Fruit fly (Drosophila melanogaster) whole organism, embryonic: Measurements from ENCODE around the gene Rbp.

ENCODE experiments used
- Bdp1 ChIP-seq: fragments of 200-800 bp; sonication (Bioruptor generic); optimal IDR thresholded peaks from 3 replicates; lab custom pipeline; 2016; ENCODE audit warnings: missing biosample characterization, missing genetic modification characterization
- CG11398 ChIP-seq: fragments of 200-800 bp; sonication (Bioruptor generic); optimal IDR thresholded peaks from 2 replicates; lab custom pipeline; 2016; ENCODE audit warnings: missing biosample characterization, missing genetic modification characterization
- CG12155 ChIP-seq: fragments of 200-800 bp; sonication (Bioruptor generic); optimal IDR thresholded peaks from 3 replicates; lab custom pipeline; 2016; ENCODE audit warnings: missing biosample characterization, missing genetic modification characterization
- CG1233 ChIP-seq: fragments of 200-800 bp; sonication (Bioruptor generic); optimal IDR thresholded peaks from 4 replicates; lab custom pipeline; 2018; ENCODE audit warnings: missing biosample characterization, mild to moderate bottlenecking, missing genetic modification characterization
- CG13424 ChIP-seq: fragments of 200-800 bp; sonication (Bioruptor generic); optimal IDR thresholded peaks from 2 replicates; lab custom pipeline; 2019; ENCODE audit warnings: missing biosample characterization, mild to moderate bottlenecking, missing genetic modification characterization, moderate library complexity
- CG14965 ChIP-seq: fragments of 200-800 bp; sonication (Bioruptor generic); optimal IDR thresholded peaks from 2 replicates; lab custom pipeline; 2016; ENCODE audit warnings: missing biosample characterization, missing genetic modification characterization, borderline replicate concordance
- CG15073 ChIP-seq: fragments of 200-800 bp; sonication (Bioruptor generic); optimal IDR thresholded peaks from 2 replicates; lab custom pipeline; 2016; ENCODE audit warnings: missing biosample characterization, missing genetic modification characterization
- CG15696 ChIP-seq: fragments of 200-800 bp; sonication (Bioruptor generic); optimal IDR thresholded peaks from 2 replicates; lab custom pipeline; 2019; ENCODE audit warnings: missing biosample characterization, mild to moderate bottlenecking, missing genetic modification characterization, moderate library complexity
- CG1603 ChIP-seq: fragments of 200-800 bp; sonication (Bioruptor generic); optimal IDR thresholded peaks from 2 replicates; lab custom pipeline; 2019; ENCODE audit warnings: missing biosample characterization, mild to moderate bottlenecking, missing genetic modification characterization, moderate library complexity
- CG1647 ChIP-seq: fragments of 200-800 bp; sonication (Bioruptor generic); optimal IDR thresholded peaks from 3 replicates; lab custom pipeline; 2016; ENCODE audit warnings: missing biosample characterization, missing genetic modification characterization
- CG30431 ChIP-seq: fragments of 200-800 bp; sonication (Bioruptor generic); optimal IDR thresholded peaks from 2 replicates; lab custom pipeline; 2017; ENCODE audit warnings: missing biosample characterization, missing genetic modification characterization
- CG31441 ChIP-seq: fragments of 200-800 bp; sonication (Bioruptor generic); IDR thresholded peaks from 2 replicates; pipeline ENCODE4 v1.3.6; 2022; ENCODE audit warnings: missing biosample characterization, missing genetic modification characterization
- CG4328 ChIP-seq: fragments of 200-800 bp; sonication (Bioruptor generic); optimal IDR thresholded peaks from 3 replicates; lab custom pipeline; 2017; ENCODE audit warnings: missing biosample characterization, missing genetic modification reagents, missing genetic modification characterization
- CG4617 ChIP-seq: fragments of 200-800 bp; sonication (Bioruptor generic); optimal IDR thresholded peaks from 3 replicates; lab custom pipeline; 2016; ENCODE audit warnings: missing biosample characterization, missing genetic modification characterization, borderline replicate concordance
- CG7357 ChIP-seq: fragments of 200-800 bp; sonication (Bioruptor generic); IDR thresholded peaks from 3 replicates; pipeline ENCODE4 v1.3.6; 2022; ENCODE audit warnings: missing biosample characterization, missing genetic modification characterization
- CG7963 ChIP-seq: fragments of 200-800 bp; sonication (Bioruptor generic); IDR thresholded peaks from 3 replicates; pipeline ENCODE4 v1.3.6; 2022; ENCODE audit warnings: missing biosample characterization, missing genetic modification characterization; ENCODE audit not compliant: partially characterized antibody
- CG9876 ChIP-seq: fragments of 200-800 bp; sonication (Bioruptor generic); optimal IDR thresholded peaks from 2 replicates; lab custom pipeline; 2016; ENCODE audit warnings: missing biosample characterization, missing genetic modification characterization
- CoRest ChIP-seq: fragments of 200-800 bp; sonication (Bioruptor generic); optimal IDR thresholded peaks from 3 replicates; lab custom pipeline; 2018; ENCODE audit warnings: missing biosample characterization, mild to moderate bottlenecking, missing genetic modification characterization, moderate library complexity
- D19A ChIP-seq: fragments of 200-800 bp; optimal IDR thresholded peaks from 3 replicates; lab custom pipeline; 2019; ENCODE audit warnings: missing biosample characterization, mild to moderate bottlenecking, missing genetic modification characterization, moderate library complexity
- Dref ChIP-seq: fragments of 200-800 bp; sonication (Bioruptor generic); IDR thresholded peaks from 2 replicates; pipeline ENCODE4 v1.3.6; 2022; ENCODE audit warnings: missing biosample characterization, missing genetic modification characterization
- E2f2 ChIP-seq: fragments of 200-800 bp; sonication (Bioruptor generic); IDR thresholded peaks from 2 replicates; pipeline ENCODE4 v1.3.6; 2022; ENCODE audit warnings: missing biosample characterization, missing genetic modification characterization
- H2.0 ChIP-seq: fragments of 200-800 bp; sonication (Bioruptor generic); IDR thresholded peaks from 2 replicates; pipeline ENCODE4 v1.3.6; 2022; ENCODE audit warnings: missing biosample characterization, missing genetic modification characterization
- Kr ChIP-seq: fragments of 200-800 bp; sonication (Bioruptor generic); optimal IDR thresholded peaks from 2 replicates; lab custom pipeline; 2017; ENCODE audit warnings: missing biosample characterization, mild to moderate bottlenecking, missing genetic modification characterization
- MESR4 ChIP-seq: fragments of 200-800 bp; sonication (Bioruptor generic); optimal IDR thresholded peaks from 2 replicates; lab custom pipeline; 2018; ENCODE audit warnings: missing biosample characterization, mild to moderate bottlenecking, missing genetic modification characterization, moderate library complexity
- caup ChIP-seq: fragments of 200-800 bp; sonication (Bioruptor generic); optimal IDR thresholded peaks from 3 replicates; lab custom pipeline; 2017; ENCODE audit warnings: missing biosample characterization, mild to moderate bottlenecking, missing genetic modification characterization, moderate library complexity; ENCODE audit not compliant: severe bottlenecking
- cwo ChIP-seq: fragments of 200-800 bp; sonication (Bioruptor generic); optimal IDR thresholded peaks from 3 replicates; lab custom pipeline; 2017; ENCODE audit warnings: missing biosample characterization, missing genetic modification characterization, mild to moderate bottlenecking, moderate library complexity, missing genetic modification reagents
- dysf ChIP-seq: fragments of 200-800 bp; sonication (Bioruptor generic); IDR thresholded peaks from 3 replicates; pipeline ENCODE4 v1.3.6; 2022; ENCODE audit warnings: missing biosample characterization, missing genetic modification characterization
- ems ChIP-seq: fragments of 200-800 bp; sonication (Bioruptor generic); optimal IDR thresholded peaks from 3 replicates; lab custom pipeline; 2016; ENCODE audit warnings: missing biosample characterization, missing genetic modification characterization
- eve ChIP-seq, 2 experiments: fragments of >200 bp; optimal IDR thresholded peaks; 2 replicates each; lab custom pipeline; 2017; ENCODE audit warnings: missing biosample characterization in 2 of 2, missing genetic modification characterization in 2 of 2
- fu2 ChIP-seq: fragments of 200-800 bp; sonication (Bioruptor generic); optimal IDR thresholded peaks from 2 replicates; lab custom pipeline; 2016; ENCODE audit warnings: missing biosample characterization, missing genetic modification characterization
- gcm ChIP-seq: fragments of 200-800 bp; sonication (Bioruptor generic); optimal IDR thresholded peaks from 2 replicates; lab custom pipeline; 2019; ENCODE audit warnings: missing biosample characterization, mild to moderate bottlenecking, missing genetic modification characterization, moderate library complexity
- gem ChIP-seq: fragments of 200-800 bp; sonication (Bioruptor generic); optimal IDR thresholded peaks from 2 replicates; lab custom pipeline; 2019; ENCODE audit warnings: missing biosample characterization, mild to moderate bottlenecking, missing genetic modification characterization, moderate library complexity
- grau ChIP-seq: fragments of 200-800 bp; optimal IDR thresholded peaks from 3 replicates; lab custom pipeline; 2019; ENCODE audit warnings: missing biosample characterization, mild to moderate bottlenecking, missing genetic modification characterization, moderate library complexity
- ken ChIP-seq: fragments of 200-800 bp; sonication (Bioruptor generic); IDR thresholded peaks from 3 replicates; pipeline ENCODE4 v1.3.6; 2022; ENCODE audit warnings: missing biosample characterization, missing genetic modification characterization
- kni ChIP-seq: fragments of 200-800 bp; sonication (Bioruptor generic); optimal IDR thresholded peaks from 3 replicates; lab custom pipeline; 2017; ENCODE audit warnings: mild to moderate bottlenecking, missing biosample characterization, missing genetic modification reagents, missing genetic modification characterization
- lbe ChIP-seq: fragments of 200-800 bp; sonication (Bioruptor generic); optimal IDR thresholded peaks from 2 replicates; lab custom pipeline; 2016; ENCODE audit warnings: missing biosample characterization, mild to moderate bottlenecking, missing genetic modification characterization
- nerfin-1 ChIP-seq: fragments of 200-800 bp; sonication (Bioruptor generic); optimal IDR thresholded peaks from 3 replicates; lab custom pipeline; 2019; ENCODE audit warnings: missing biosample characterization, mild to moderate bottlenecking, missing genetic modification characterization, moderate library complexity
- oc ChIP-seq: fragments of 200-800 bp; sonication (Bioruptor generic); optimal IDR thresholded peaks from 2 replicates; lab custom pipeline; 2018; ENCODE audit warnings: missing biosample characterization, mild to moderate bottlenecking, missing genetic modification characterization, moderate library complexity
- prd ChIP-seq, 3 experiments: fragments of >200 bp in 2 of 3; fragments of 200-800 bp in 1 of 3; sonication (Bioruptor generic) in 1 of 3; optimal IDR thresholded peaks in 2 of 3; IDR thresholded peaks in 1 of 3; 2 replicates in 2 of 3; 3 replicates in 1 of 3; pipeline versions ENCODE4 v1.3.6 to Lab custom; 2017 to 2022; ENCODE audit warnings: missing biosample characterization in 1 of 3, missing genetic modification characterization in 1 of 3
- pzg ChIP-seq: fragments of 200-800 bp; sonication (Bioruptor generic); optimal IDR thresholded peaks from 3 replicates; lab custom pipeline; 2018; ENCODE audit warnings: missing biosample characterization, mild to moderate bottlenecking, missing genetic modification characterization, moderate library complexity
- row ChIP-seq: fragments of 200-800 bp; sonication (Bioruptor generic); IDR thresholded peaks from 3 replicates; pipeline ENCODE4 v1.3.6; 2022; ENCODE audit warnings: missing biosample characterization, missing genetic modification characterization
- sd ChIP-seq: fragments of 200-800 bp; sonication (Bioruptor generic); optimal IDR thresholded peaks from 3 replicates; lab custom pipeline; 2018; ENCODE audit warnings: missing biosample characterization, mild to moderate bottlenecking, missing genetic modification characterization, moderate library complexity
- sens-2 ChIP-seq: fragments of 200-800 bp; sonication (Bioruptor generic); IDR thresholded peaks from 2 replicates; pipeline ENCODE4 v1.3.6; 2022; ENCODE audit warnings: missing biosample characterization, missing genetic modification characterization
- seq ChIP-seq: fragments of 200-800 bp; sonication (Bioruptor generic); IDR thresholded peaks from 2 replicates; pipeline ENCODE4 v1.3.6; 2022; ENCODE audit warnings: missing biosample characterization, missing genetic modification characterization
- sisA ChIP-seq: fragments of 200-800 bp; sonication (Bioruptor generic); IDR thresholded peaks from 2 replicates; pipeline ENCODE4 v1.3.6; 2022; ENCODE audit warnings: missing biosample characterization, missing genetic modification characterization
- ssp ChIP-seq: fragments of 200-800 bp; sonication (Bioruptor generic); IDR thresholded peaks from 2 replicates; pipeline ENCODE4 v1.3.6; 2022; ENCODE audit warnings: missing biosample characterization, missing genetic modification characterization
- toy ChIP-seq: fragments of 200-800 bp; sonication (Bioruptor generic); IDR thresholded peaks from 2 replicates; pipeline ENCODE4 v1.3.6; 2022; ENCODE audit warnings: missing biosample characterization, missing genetic modification characterization
- trh ChIP-seq: fragments of 200-800 bp; sonication (Bioruptor generic); optimal IDR thresholded peaks from 2 replicates; lab custom pipeline; 2016; ENCODE audit warnings: missing biosample characterization, missing genetic modification characterization
- unc-4 ChIP-seq: fragments of 200-800 bp; sonication (Bioruptor generic); IDR thresholded peaks from 2 replicates; pipeline ENCODE4 v1.3.6; 2022; ENCODE audit warnings: missing biosample characterization, missing genetic modification characterization; ENCODE audit not compliant: partially characterized antibody

Rbp gene

dm6 chr3R:15347822-15348221 is 26.6 kb upstream of the Rbp start, which contains the start of the genes CG42726 and CG42727:
Gene CG42726, plus strand, starts transcription at chr3R:15348048.
Gene CG42727, plus strand, starts transcription at chr3R:15348048.
- TF ChIP-seq CG11398, result no peak
- peak; percentile 52 for TF ChIP-seq ems (GFP tag; lab: Kevin White, UChicago)
- TF ChIP-seq sisA (GFP tag; lab: Robert Waterston, UW), result peak; percentile 30
- no peak for TF ChIP-seq trh (GFP tag; lab: Kevin White, UChicago)
- no peak for TF ChIP-seq oc
- TF ChIP-seq kni (GFP tag; lab: Kevin White, UChicago), result peak; percentile 36
- peak; percentile 16; the same call in 1 of the 2 replicates for TF ChIP-seq E2f2
- peak; percentile 43; the same call in 1 of the 3 replicates for TF ChIP-seq ken (GFP tag; lab: Robert Waterston, UW)
- TF ChIP-seq row (GFP tag; lab: Robert Waterston, UW), result peak; percentile 76
- peak; percentile 41; the same call in 1 of the 2 replicates for TF ChIP-seq Dref
- TF ChIP-seq CG30431, result no peak
- TF ChIP-seq CG13424 (tag; lab: Kevin White, UChicago), result peak; percentile 42
- 0 out of 2 replicates have a peak, but pooled peaks have one; percentile 6 for TF ChIP-seq ssp (GFP tag; lab: Robert Waterston, UW)
- TF ChIP-seq CoRest (tag; lab: Kevin White, UChicago), result peak; percentile 22
- peak; percentile 1 for TF ChIP-seq CG1647 (GFP tag; lab: Kevin White, UChicago)
- TF ChIP-seq CG1603 (tag; lab: Kevin White, UChicago), result peak; percentile 45
- peak; percentile 30 for TF ChIP-seq caup (GFP tag; lab: Kevin White, UChicago)
- TF ChIP-seq CG31441 (GFP tag; lab: Robert Waterston, UW), result no peak; the same call in 1 of the 2 replicates
- TF ChIP-seq D19A (tag; lab: Kevin White, UChicago), result no peak
- TF ChIP-seq CG9876 (GFP tag; lab: Kevin White, UChicago), result no peak
- TF ChIP-seq Bdp1 (GFP tag; lab: Kevin White, UChicago), result peak; percentile 15
- TF ChIP-seq CG4328 (GFP tag; lab: Kevin White, UChicago), result no peak
- no peak for TF ChIP-seq cwo (GFP tag; lab: Kevin White, UChicago)
- TF ChIP-seq nerfin-1 (tag; lab: Kevin White, UChicago), result peak; percentile 54
- no peak for TF ChIP-seq dysf (GFP tag; lab: Robert Waterston, UW)
- peak; percentile 20 for TF ChIP-seq CG12155 (GFP tag; lab: Kevin White, UChicago)
- peak; percentile 20 for TF ChIP-seq lbe
- TF ChIP-seq MESR4, result peak; percentile 75
- TF ChIP-seq grau, result peak; percentile 39
- peak; percentile 54 for TF ChIP-seq gem (tag; lab: Kevin White, UChicago)
- no peak for TF ChIP-seq CG14965 (GFP tag; lab: Kevin White, UChicago)
- 0 out of 3 replicates have a peak, but pooled peaks have one; percentile 16 for TF ChIP-seq CG7963
- TF ChIP-seq CG15696, result peak; percentile 1
- TF ChIP-seq toy (GFP tag; lab: Robert Waterston, UW), result no peak
- TF ChIP-seq unc-4 (GFP tag; lab: Robert Waterston, UW), result no peak
- 0 out of 2 replicates have a peak, but pooled peaks have one; percentile 19 for TF ChIP-seq H2.0 (GFP tag; lab: Robert Waterston, UW)
- peak; percentile 33 for TF ChIP-seq pzg (GFP tag; lab: Kevin White, UChicago)
- TF ChIP-seq gcm (GFP tag; lab: Kevin White, UChicago), result peak; percentile 7
- TF ChIP-seq CG4617 (GFP tag; lab: Kevin White, UChicago), result peak; percentile 61
- no peak for TF ChIP-seq CG15073
- TF ChIP-seq sd, result peak; percentile 42
- TF ChIP-seq seq (GFP tag; lab: Robert Waterston, UW), result no peak
- TF ChIP-seq CG1233 (GFP tag; lab: Kevin White, UChicago), result peak; percentile 8
- no peak for TF ChIP-seq CG7357 (GFP tag; lab: Robert Waterston, UW)
- TF ChIP-seq eve (GFP tag; optimal IDR thresholded peaks at IDR 0.05; lab: Kevin White, UChicago), result no peak
- TF ChIP-seq Kr (GFP tag; lab: Kevin White, UChicago), result no peak
- no peak for TF ChIP-seq prd (optimal IDR thresholded peaks at IDR 0.05; lab: Kevin White, UChicago)
- peak; percentile 34; the same call in 1 of the 3 replicates for TF ChIP-seq prd (GFP tag; IDR thresholded peaks at IDR 0.05; lab: Robert Waterston, UW)
- TF ChIP-seq fu2, result no peak
- peak; percentile 35; the same call in 1 of the 2 replicates for TF ChIP-seq sens-2 (GFP tag; lab: Robert Waterston, UW)
